Worm (Caenorhabditis elegans) whole organism, L4 larva: ENCODE measurements around the gene F22E5.11.

Experiments
- F44E2.7 ChIP-seq: fragments of 200-800 bp; sonication (Bioruptor generic); IDR thresholded peaks from 2 replicates; pipeline ENCODE4 v2.1.2; 2022; ENCODE audit warnings: missing genetic modification characterization, missing compliant biosample characterization
- ZK546.5 ChIP-seq, 2 experiments: sonication (generic microtip); optimal IDR thresholded peaks; 2 replicates each; lab custom pipeline; 2017; ENCODE audit warnings: missing biosample characterization in 2 of 2, missing genetic modification characterization in 2 of 2
- ama-1 ChIP-seq: fragments of 150-350 bp; optimal IDR thresholded peaks from 2 replicates; lab custom pipeline; 2014; ENCODE audit warnings: inconsistent platforms, mixed read lengths
- dpl-1 ChIP-seq: fragments of 150-350 bp; optimal IDR thresholded peaks from 2 replicates; lab custom pipeline; 2014; ENCODE audit warnings: missing biosample characterization, missing genetic modification reagents, missing genetic modification characterization
- fos-1 ChIP-seq: fragments of 150-350 bp; optimal IDR thresholded peaks from 2 replicates; lab custom pipeline; 2014; ENCODE audit warnings: missing biosample characterization, missing genetic modification characterization
- lin-13 ChIP-seq: fragments of 150-350 bp; optimal IDR thresholded peaks from 2 replicates; lab custom pipeline; 2014; ENCODE audit warnings: missing biosample characterization, missing genetic modification reagents, missing genetic modification characterization
- lin-29 ChIP-seq: fragments of 200-800 bp; sonication (Bioruptor generic); IDR thresholded peaks from 2 replicates; pipeline ENCODE4 v1.3.6; 2022; ENCODE audit warnings: missing genetic modification reagents, missing genetic modification characterization, missing compliant biosample characterization
- lin-38 ChIP-seq: fragments of 200-800 bp; sonication (Bioruptor generic); IDR thresholded peaks from 2 replicates; pipeline ENCODE4 v1.3.6; 2022; ENCODE audit warnings: missing genetic modification reagents, missing genetic modification characterization, missing compliant biosample characterization
- lir-3 ChIP-seq: sonication (generic microtip); optimal IDR thresholded peaks from 2 replicates; lab custom pipeline; 2016; ENCODE audit warnings: mild to moderate bottlenecking, missing genetic modification characterization, missing compliant biosample characterization
- mdl-1 ChIP-seq, 2 experiments: fragments of 150-350 bp in 1 of 2; sonication (generic microtip) in 1 of 2; optimal IDR thresholded peaks; 2 replicates each; lab custom pipeline; 2014 to 2017; ENCODE audit warnings: missing biosample characterization in 2 of 2, missing genetic modification characterization in 2 of 2
- nhr-77 ChIP-seq: fragments of 150-350 bp; optimal IDR thresholded peaks from 2 replicates; lab custom pipeline; 2014; ENCODE audit warnings: missing biosample characterization, missing genetic modification characterization
- unc-39 ChIP-seq: sonication (generic microtip); optimal IDR thresholded peaks from 2 replicates; lab custom pipeline; 2017; ENCODE audit warnings: missing biosample characterization, missing genetic modification characterization
- ztf-7 ChIP-seq: fragments of 150-350 bp; optimal IDR thresholded peaks from 2 replicates; lab custom pipeline; 2014; ENCODE audit warnings: missing biosample characterization, missing genetic modification characterization

ce11 chrII:2600931-2601330, 43.5 kb downstream of the F22E5.11 start:
- no peak for TF ChIP-seq ZK546.5 (tag; optimal IDR thresholded peaks at IDR 0.05; lab: Kevin White, UChicago)
- TF ChIP-seq fos-1 (tag; lab: Kevin White, UChicago) = no peak
- TF ChIP-seq mdl-1 (tag; optimal IDR thresholded peaks at IDR 0.05; lab: Kevin White, UChicago) = no peak
- TF ChIP-seq ztf-7 = no peak
- TF ChIP-seq unc-39 = no peak
- TF ChIP-seq lin-13 = no peak
- TF ChIP-seq lin-29 (GFP tag; lab: Robert Waterston, UW) = no peak
- no peak for TF ChIP-seq lir-3 (tag; lab: Kevin White, UChicago)
- no peak for TF ChIP-seq nhr-77 (tag; lab: Kevin White, UChicago)
- no peak for TF ChIP-seq dpl-1 (GFP tag; lab: Kevin White, UChicago)
- TF ChIP-seq lin-38 (GFP tag; lab: Robert Waterston, UW) = no peak
- no peak for TF ChIP-seq F44E2.7 (GFP tag; lab: Robert Waterston, UW)
- TF ChIP-seq ama-1 (lab: Kevin White, UChicago) = no peak
